Fruit fly (Drosophila melanogaster) whole organism, pupa: ENCODE data around the gene CG11357.

Experiments
- CG10348 ChIP-seq: fragments of 200-800 bp; sonication (Bioruptor generic); IDR thresholded peaks from 2 replicates; pipeline ENCODE4 v1.3.6; 2022; ENCODE audit warnings: missing biosample characterization, missing genetic modification characterization
- CG13204 ChIP-seq: fragments of 200-800 bp; sonication (Bioruptor generic); optimal IDR thresholded peaks from 2 replicates; lab custom pipeline; 2018; ENCODE audit warnings: missing biosample characterization, mild to moderate bottlenecking, missing genetic modification characterization, moderate library complexity
- CG14655 ChIP-seq: fragments of 200-800 bp; sonication (Bioruptor generic); optimal IDR thresholded peaks from 3 replicates; lab custom pipeline; 2017; ENCODE audit warnings: mild to moderate bottlenecking, missing biosample characterization, missing genetic modification reagents, missing genetic modification characterization
- CG32121 ChIP-seq: fragments of 200-800 bp; sonication (Bioruptor generic); IDR thresholded peaks from 2 replicates; pipeline ENCODE4 v1.3.6; 2022; ENCODE audit warnings: missing biosample characterization, missing genetic modification characterization

dm6 chr3L:4534481-4534880 is 7.4 kb upstream of the CG11357 start:
- TF ChIP-seq CG13204 (GFP tag; lab: Kevin White, UChicago) = no peak
- TF ChIP-seq CG32121 (GFP tag; lab: Robert Waterston, UW) = no peak
- no peak for TF ChIP-seq CG14655
- TF ChIP-seq CG10348 (GFP tag; lab: Robert Waterston, UW) = no peak
